Worm (Caenorhabditis elegans) whole organism, early embryonic: Measurements from ENCODE around the gene C18F10.7.

Source experiments
- flt-1 ChIP-seq: fragments of 200-800 bp; sonication (Bioruptor generic); IDR thresholded peaks from 2 replicates; pipeline ENCODE4 v1.3.6; 2022; ENCODE audit warnings: missing genetic modification characterization, missing compliant biosample characterization
- hnd-1 ChIP-seq: sonication (generic microtip); optimal IDR thresholded peaks from 2 replicates; lab custom pipeline; 2016; ENCODE audit warnings: missing genetic modification characterization, missing compliant biosample characterization

DNA sequence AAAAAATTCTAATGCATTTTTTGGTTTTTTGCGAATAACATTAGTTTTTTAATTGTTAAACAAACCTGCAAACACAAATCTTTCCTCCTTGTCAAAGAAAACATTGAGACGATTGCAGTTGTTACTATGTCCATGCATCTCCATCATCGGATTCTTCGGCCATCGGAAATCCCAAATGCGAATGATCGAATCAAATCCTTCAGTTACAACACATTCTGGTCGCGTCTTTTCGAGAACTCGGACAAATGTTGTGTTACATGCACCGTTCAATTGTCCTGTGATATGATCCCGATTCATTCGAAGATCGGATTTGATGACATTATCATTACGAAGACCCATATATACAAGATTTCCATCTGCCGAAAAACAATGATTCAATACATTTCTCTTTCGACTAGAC lies 22.1 kb upstream of the C18F10.7 start:
- TF ChIP-seq hnd-1 (no peak), flt-1 (GFP tag; lab: Robert Waterston, UW) (no peak)
